Worm (Caenorhabditis elegans): Measurements from ENCODE around the gene abu-9.

Gene abu-9

DNA sequence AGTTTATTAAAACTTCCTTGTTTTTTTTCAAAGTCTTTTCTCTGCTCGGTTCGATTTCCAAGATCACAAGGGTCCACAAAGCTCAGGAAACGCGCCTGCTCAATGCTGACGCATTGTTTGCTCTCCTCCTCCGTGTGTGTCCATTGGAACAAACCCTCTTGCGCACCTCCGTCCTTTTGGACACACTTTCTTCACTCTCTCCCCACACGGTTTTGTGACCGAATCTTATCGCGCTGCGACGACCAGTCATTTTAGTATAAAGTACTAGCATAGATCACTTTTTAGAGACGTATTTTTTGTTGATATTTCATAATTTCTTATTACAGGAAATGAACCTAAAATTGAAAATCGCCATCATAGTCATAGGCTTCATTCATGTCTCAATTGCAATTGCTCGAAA lies 46.3 kb downstream of the abu-9 start:
- peak; percentile 58 for TF ChIP-seq ceh-31 (tag; optimal IDR thresholded peaks at IDR 0.05)
- no peak for TF ChIP-seq nhr-232 (tag; optimal IDR thresholded peaks at IDR 0.05)
- TF ChIP-seq ceh-2 (tag; optimal IDR thresholded peaks at IDR 0.05), result peak; percentile 13
- TF ChIP-seq zip-5 (tag; optimal IDR thresholded peaks at IDR 0.05), result no peak
- peak; percentile 18 for TF ChIP-seq unc-42 (tag; optimal IDR thresholded peaks at IDR 0.05)
- peak; percentile 75 for TF ChIP-seq tbx-2 (tag; optimal IDR thresholded peaks at IDR 0.05)
- TF ChIP-seq ceh-34 (tag; optimal IDR thresholded peaks at IDR 0.05), result peak; percentile 21
- no peak for TF ChIP-seq ceh-45 (GFP tag; IDR thresholded peaks at IDR 0.05)
- peak; percentile 70 for TF ChIP-seq nfya-1 (tag; optimal IDR thresholded peaks at IDR 0.05)
- TF ChIP-seq C38D4.7 (GFP tag; optimal IDR thresholded peaks at IDR 0.05), result no peak
- peak; percentile 1 for TF ChIP-seq ztf-16 (tag; optimal IDR thresholded peaks at IDR 0.05)
- TF ChIP-seq hlh-30 (tag; optimal IDR thresholded peaks at IDR 0.05; ENCODE audit: insufficient read depth), result peak; percentile 58
- TF ChIP-seq ref-2 (tag; optimal IDR thresholded peaks at IDR 0.05), result peak; percentile 59
- peak; percentile 70 for TF ChIP-seq elt-2 (tag; optimal IDR thresholded peaks at IDR 0.05)
- TF ChIP-seq sdc-2 (tag; optimal IDR thresholded peaks at IDR 0.05), result peak; percentile 57
- peak; percentile 7 for TF ChIP-seq ttx-3 (tag; optimal IDR thresholded peaks at IDR 0.05)
- TF ChIP-seq ceh-18 (tag; optimal IDR thresholded peaks at IDR 0.05), result peak; percentile 3

ce11 chrX:8371906-8372305 lies 50.0 kb downstream of the abu-9 start, which contains the start of gene nep-15:
Gene nep-15, plus strand, starts transcription at chrX:8372206.
- no peak for TF ChIP-seq pat-9 (tag; optimal IDR thresholded peaks at IDR 0.05)
- TF ChIP-seq fkh-6 (tag; optimal IDR thresholded peaks at IDR 0.05), result no peak
- TF ChIP-seq tbx-2 (tag; optimal IDR thresholded peaks at IDR 0.05), result no peak
- TF ChIP-seq ceh-18 (tag; optimal IDR thresholded peaks at IDR 0.05), result no peak
- TF ChIP-seq rnt-1 (tag; optimal IDR thresholded peaks at IDR 0.05), result no peak

All from whole organism, late embryonic.